Worm (Caenorhabditis elegans): Measurements from ENCODE around the gene B0416.11.

B0416.11 gene

ce11 chrX:9283026-9283425 is at the start of gene B0416.11:
B0416.11 (minus strand) TSS chrX:9283126.
- TF ChIP-seq hmg-4 (GFP tag; optimal IDR thresholded peaks at IDR 0.05) (no peak), sea-1 (GFP tag; conservative IDR thresholded peaks at IDR 0.05) (no peak), hnd-1 (tag; optimal IDR thresholded peaks at IDR 0.05) (no peak), B0310.2 (tag; optimal IDR thresholded peaks at IDR 0.05) (no peak), hmbx-1 (tag; optimal IDR thresholded peaks at IDR 0.05) (no peak), tbx-11 (GFP tag; IDR thresholded peaks at IDR 0.05) (no peak), scrt-1 (GFP tag; IDR thresholded peaks at IDR 0.05) (no peak), ceh-13 (GFP tag; optimal IDR thresholded peaks at IDR 0.05) (no peak)

ce11 chrX:9330721-9331212 is 47.8 kb upstream of the B0416.11 start, which contains the start of gene T20B5.2:
T20B5.2 (plus strand) TSS chrX:9331162.
- TF ChIP-seq ceh-36 (tag; optimal IDR thresholded peaks at IDR 0.05) (no peak), ama-1 (optimal IDR thresholded peaks at IDR 0.05) (no peak), tra-4 (tag; optimal IDR thresholded peaks at IDR 0.05) (no peak), F13C5.2 (tag; optimal IDR thresholded peaks at IDR 0.05) (no peak), scrt-1 (GFP tag; IDR thresholded peaks at IDR 0.05) (no peak)

DNA sequence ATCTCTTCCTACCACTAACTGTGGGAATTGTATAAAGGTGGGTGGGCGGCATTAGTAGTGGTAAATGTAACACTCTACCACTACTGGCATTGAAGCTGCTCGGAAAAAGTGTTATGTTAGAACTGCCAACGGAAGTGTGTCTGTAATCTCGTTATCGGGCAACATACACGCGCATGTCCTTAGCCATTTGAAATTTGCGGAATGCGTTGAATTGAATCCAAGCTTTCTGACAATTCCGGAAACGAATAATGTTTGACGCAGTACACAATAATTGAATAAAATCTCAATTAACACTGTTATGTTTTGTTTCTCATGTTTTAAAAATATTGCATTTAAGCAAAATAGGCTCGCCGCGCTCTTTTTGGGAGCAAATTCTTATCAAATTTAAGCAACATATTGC is 42.0 kb upstream of the B0416.11 start:
- TF ChIP-seq flt-1 (GFP tag; IDR thresholded peaks at IDR 0.05) = no peak
- no peak for TF ChIP-seq ceh-13 (GFP tag; optimal IDR thresholded peaks at IDR 0.05)
- TF ChIP-seq B0310.2 (tag; optimal IDR thresholded peaks at IDR 0.05) = no peak
- TF ChIP-seq aly-1 (tag; optimal IDR thresholded peaks at IDR 0.05) = no peak
- no peak for TF ChIP-seq hmg-4 (GFP tag; optimal IDR thresholded peaks at IDR 0.05)
- no peak for TF ChIP-seq ceh-36 (tag; optimal IDR thresholded peaks at IDR 0.05)

- TF ChIP-seq ets-7 (tag; optimal IDR thresholded peaks at IDR 0.05) (no peak), F13C5.2 (tag; optimal IDR thresholded peaks at IDR 0.05) (no peak), aly-1 (tag; optimal IDR thresholded peaks at IDR 0.05) (no peak), tbx-11 (GFP tag; IDR thresholded peaks at IDR 0.05) (no peak), B0310.2 (tag; optimal IDR thresholded peaks at IDR 0.05) (no peak), hmbx-1 (tag; optimal IDR thresholded peaks at IDR 0.05) (no peak), hmg-4 (GFP tag; optimal IDR thresholded peaks at IDR 0.05) (no peak), pes-1 (GFP tag; IDR thresholded peaks at IDR 0.05) (no peak), ceh-13 (GFP tag; optimal IDR thresholded peaks at IDR 0.05) (no peak), tbx-37 (GFP tag; conservative IDR thresholded peaks at IDR 0.05) (no peak), tra-4 (tag; optimal IDR thresholded peaks at IDR 0.05) (no peak), ceh-36 (tag; optimal IDR thresholded peaks at IDR 0.05) (no peak), ama-1 (optimal IDR thresholded peaks at IDR 0.05) (no peak), sea-1 (GFP tag; conservative IDR thresholded peaks at IDR 0.05) (no peak), hnd-1 (tag; optimal IDR thresholded peaks at IDR 0.05) (no peak), scrt-1 (GFP tag; IDR thresholded peaks at IDR 0.05) (no peak)
Observed at ce11 chrX:9319080-9319479, 36.2 kb upstream of the B0416.11 start, which contains the start of gene npr-7. npr-7 (minus strand) TSS chrX:9319180.

DNA sequence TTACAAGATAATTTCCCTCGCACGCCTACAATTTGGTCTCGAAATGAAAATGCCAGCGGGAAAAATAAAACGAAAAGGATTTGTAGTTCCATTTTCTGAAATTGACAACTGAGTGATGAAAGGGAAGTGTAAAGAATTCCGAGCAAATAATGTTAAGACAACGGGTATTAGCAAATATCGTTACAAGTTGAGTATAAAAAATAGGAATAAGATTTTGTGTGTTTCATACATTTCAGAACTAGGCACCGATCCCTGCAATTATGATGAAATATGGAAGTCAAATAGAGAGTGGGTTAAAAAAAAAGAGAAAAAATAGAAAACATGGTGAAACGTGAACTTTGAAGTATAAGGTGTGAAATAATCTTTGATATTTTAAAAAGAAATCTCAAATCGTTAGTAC is 31.5 kb upstream of the B0416.11 start, which contains the start of gene ttr-38:
ttr-38 (minus strand) TSS at position 101 of the 400 bp plus-strand sequence.
- TF ChIP-seq hmg-4 (GFP tag; optimal IDR thresholded peaks at IDR 0.05) (no peak), hnd-1 (tag; optimal IDR thresholded peaks at IDR 0.05) (no peak), tra-4 (tag; optimal IDR thresholded peaks at IDR 0.05) (no peak), pes-1 (GFP tag; IDR thresholded peaks at IDR 0.05) (no peak), flt-1 (GFP tag; IDR thresholded peaks at IDR 0.05) (no peak), sea-1 (GFP tag; conservative IDR thresholded peaks at IDR 0.05) (no peak), tbx-37 (GFP tag; conservative IDR thresholded peaks at IDR 0.05) (no peak), ets-7 (tag; optimal IDR thresholded peaks at IDR 0.05) (no peak), B0310.2 (tag; optimal IDR thresholded peaks at IDR 0.05) (no peak), ceh-13 (GFP tag; optimal IDR thresholded peaks at IDR 0.05) (no peak), ama-1 (optimal IDR thresholded peaks at IDR 0.05) (no peak), F13C5.2 (tag; optimal IDR thresholded peaks at IDR 0.05) (no peak), scrt-1 (GFP tag; IDR thresholded peaks at IDR 0.05) (no peak), aly-1 (tag; optimal IDR thresholded peaks at IDR 0.05) (no peak), hmbx-1 (tag; optimal IDR thresholded peaks at IDR 0.05) (no peak)

ce11 chrX:9311225-9311624 is 28.3 kb upstream of the B0416.11 start, which contains the start of gene H29C22.1:
H29C22.1 (minus strand) TSS chrX:9311325.
- no peak for TF ChIP-seq hmbx-1 (tag; optimal IDR thresholded peaks at IDR 0.05)
- TF ChIP-seq ets-7 (tag; optimal IDR thresholded peaks at IDR 0.05) = no peak
- no peak for TF ChIP-seq B0310.2 (tag; optimal IDR thresholded peaks at IDR 0.05)
- TF ChIP-seq sea-1 (GFP tag; conservative IDR thresholded peaks at IDR 0.05) = no peak

ce11 chrX:9303422-9303821 is 20.5 kb upstream of the B0416.11 start, which contains the start of gene tmc-2:
tmc-2 (plus strand) TSS chrX:9303722.
- TF ChIP-seq aly-1 (tag; optimal IDR thresholded peaks at IDR 0.05) (no peak), B0310.2 (tag; optimal IDR thresholded peaks at IDR 0.05) (no peak), scrt-1 (GFP tag; IDR thresholded peaks at IDR 0.05) (no peak), ama-1 (optimal IDR thresholded peaks at IDR 0.05) (no peak), hmg-4 (GFP tag; optimal IDR thresholded peaks at IDR 0.05) (no peak), tra-4 (tag; optimal IDR thresholded peaks at IDR 0.05) (no peak), pes-1 (GFP tag; IDR thresholded peaks at IDR 0.05) (no peak), ets-7 (tag; optimal IDR thresholded peaks at IDR 0.05) (no peak), sea-1 (GFP tag; conservative IDR thresholded peaks at IDR 0.05) (no peak), flt-1 (GFP tag; IDR thresholded peaks at IDR 0.05) (no peak), ceh-13 (GFP tag; optimal IDR thresholded peaks at IDR 0.05) (no peak), hnd-1 (tag; optimal IDR thresholded peaks at IDR 0.05) (no peak), tbx-37 (GFP tag; conservative IDR thresholded peaks at IDR 0.05) (no peak), hmbx-1 (tag; optimal IDR thresholded peaks at IDR 0.05) (no peak), tbx-11 (GFP tag; IDR thresholded peaks at IDR 0.05) (no peak), F13C5.2 (tag; optimal IDR thresholded peaks at IDR 0.05) (no peak), ceh-36 (tag; optimal IDR thresholded peaks at IDR 0.05) (no peak)

DNA sequence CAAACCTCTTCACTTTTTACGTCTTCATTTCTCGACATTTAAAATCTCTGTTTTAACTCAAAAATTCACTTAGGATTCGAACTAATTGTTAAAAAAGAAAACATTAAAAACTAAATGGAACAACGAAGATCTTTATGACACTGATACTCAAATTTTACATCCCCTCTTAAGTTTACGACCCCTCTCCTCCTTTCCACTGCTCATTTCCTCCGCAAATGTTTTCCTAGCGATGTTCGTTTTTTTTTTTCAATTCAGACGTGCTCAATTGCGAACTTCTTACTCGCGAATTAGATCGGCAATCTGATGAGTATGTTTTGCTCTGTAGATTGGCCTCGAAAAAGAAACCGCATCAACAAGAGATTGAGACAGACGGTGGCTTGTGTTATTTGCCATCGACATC is 19.8 kb upstream of the B0416.11 start:
- TF ChIP-seq ceh-13 (GFP tag; optimal IDR thresholded peaks at IDR 0.05) = no peak
- TF ChIP-seq aly-1 (tag; optimal IDR thresholded peaks at IDR 0.05) = no peak
- no peak for TF ChIP-seq tra-4 (tag; optimal IDR thresholded peaks at IDR 0.05)
- TF ChIP-seq F13C5.2 (tag; optimal IDR thresholded peaks at IDR 0.05) = no peak
- TF ChIP-seq ama-1 (optimal IDR thresholded peaks at IDR 0.05) = no peak
- TF ChIP-seq pes-1 (GFP tag; IDR thresholded peaks at IDR 0.05) = no peak
- TF ChIP-seq hnd-1 (tag; optimal IDR thresholded peaks at IDR 0.05) = no peak
- TF ChIP-seq sea-1 (GFP tag; conservative IDR thresholded peaks at IDR 0.05) = no peak
- no peak for TF ChIP-seq ets-7 (tag; optimal IDR thresholded peaks at IDR 0.05)
- no peak for TF ChIP-seq tbx-37 (GFP tag; conservative IDR thresholded peaks at IDR 0.05)
- TF ChIP-seq hmbx-1 (tag; optimal IDR thresholded peaks at IDR 0.05) = no peak
- no peak for TF ChIP-seq hmg-4 (GFP tag; optimal IDR thresholded peaks at IDR 0.05)
